Worm (Caenorhabditis elegans) whole organism, young adult: ENCODE data around the gene Y102A5C.4.

Experiments
- B0261.1 ChIP-seq: sonication (generic microtip); optimal IDR thresholded peaks from 2 replicates; lab custom pipeline; 2016; ENCODE audit warnings: mild to moderate bottlenecking, missing genetic modification characterization, moderate library complexity, missing compliant biosample characterization
- C06A6.2 ChIP-seq: fragments of 200-800 bp; sonication (Bioruptor generic); conservative IDR thresholded peaks from 2 replicates; pipeline ENCODE4 v1.3.6; 2022; ENCODE audit warnings: missing genetic modification characterization, missing compliant biosample characterization
- D2030.7 ChIP-seq: fragments of 200-800 bp; sonication (Bioruptor generic); IDR thresholded peaks from 2 replicates; pipeline ENCODE4 v1.3.6; 2022; ENCODE audit warnings: missing genetic modification reagents, missing genetic modification characterization, missing compliant biosample characterization
- F57A8.1 ChIP-seq: fragments of 200-800 bp; sonication (Bioruptor generic); optimal IDR thresholded peaks from 2 replicates; lab custom pipeline; 2018; ENCODE audit warnings: mild to moderate bottlenecking, missing genetic modification characterization, moderate library complexity, missing compliant biosample characterization
- K12H6.12 ChIP-seq: fragments of 200-800 bp; sonication (Bioruptor generic); optimal IDR thresholded peaks from 2 replicates; lab custom pipeline; 2018; ENCODE audit warnings: mild to moderate bottlenecking, missing genetic modification characterization, missing compliant biosample characterization
- Y53F4B.3 ChIP-seq: fragments of 200-800 bp; sonication (Bioruptor generic); IDR thresholded peaks from 2 replicates; pipeline ENCODE4 v1.3.6; 2022; ENCODE audit warnings: missing genetic modification reagents, missing genetic modification characterization, missing compliant biosample characterization
- ama-1 ChIP-seq, 3 experiments: fragments of 150-350 bp in 1 of 3; sonication (generic microtip) in 2 of 3; optimal IDR thresholded peaks; 2 replicates each; lab custom pipeline; 2014 to 2018; ENCODE audit warnings: missing biosample characterization in 2 of 3, missing genetic modification characterization in 2 of 3, missing genetic modification reagents in 2 of 3
- cebp-2 ChIP-seq: fragments of 200-800 bp; sonication (Bioruptor generic); IDR thresholded peaks from 2 replicates; pipeline ENCODE4 v1.3.6; 2022; ENCODE audit warnings: missing genetic modification characterization, missing compliant biosample characterization
- ceh-27 ChIP-seq: fragments of 200-800 bp; sonication (Bioruptor generic); optimal IDR thresholded peaks from 2 replicates; lab custom pipeline; 2018; ENCODE audit warnings: mild to moderate bottlenecking, missing genetic modification characterization, moderate library complexity, missing compliant biosample characterization
- ceh-58 ChIP-seq: fragments of 200-800 bp; sonication (Bioruptor generic); IDR thresholded peaks from 2 replicates; pipeline ENCODE4 v1.3.6; 2022; ENCODE audit warnings: missing genetic modification characterization, missing compliant biosample characterization
- die-1 ChIP-seq: sonication (generic microtip); optimal IDR thresholded peaks from 2 replicates; lab custom pipeline; 2016; ENCODE audit warnings: missing genotype, mild to moderate bottlenecking, missing genetic modification characterization, missing compliant biosample characterization
- dpff-1 ChIP-seq: sonication (generic microtip); optimal IDR thresholded peaks from 2 replicates; lab custom pipeline; 2017; ENCODE audit warnings: mild to moderate bottlenecking, missing genetic modification characterization, missing compliant biosample characterization
- efl-1 ChIP-seq: fragments of 150-350 bp; optimal IDR thresholded peaks from 2 replicates; lab custom pipeline; 2014; ENCODE audit warnings: missing biosample characterization, missing genetic modification reagents, missing genetic modification characterization
- egrh-3 ChIP-seq: fragments of 200-800 bp; sonication (Bioruptor generic); IDR thresholded peaks from 2 replicates; pipeline ENCODE4 v1.3.6; 2022; ENCODE audit warnings: missing genetic modification reagents, missing genetic modification characterization, missing compliant biosample characterization
- ets-4 ChIP-seq: fragments of 200-800 bp; sonication (Bioruptor generic); optimal IDR thresholded peaks from 2 replicates; lab custom pipeline; 2018; ENCODE audit warnings: mild to moderate bottlenecking, missing genetic modification characterization, missing compliant biosample characterization
- gei-17 ChIP-seq: fragments of 200-800 bp; sonication (Bioruptor generic); optimal IDR thresholded peaks from 2 replicates; lab custom pipeline; 2018; ENCODE audit warnings: mild to moderate bottlenecking, missing genetic modification characterization, missing compliant biosample characterization
- him-1 ChIP-seq: sonication (generic microtip); optimal IDR thresholded peaks from 2 replicates; lab custom pipeline; 2016; ENCODE audit warnings: missing genotype, missing genetic modification reagents, missing genetic modification characterization, missing compliant biosample characterization
- hlh-26 ChIP-seq: fragments of 200-800 bp; sonication (Bioruptor generic); conservative IDR thresholded peaks from 2 replicates; pipeline ENCODE4 v1.3.6; 2022; ENCODE audit warnings: missing genetic modification reagents, missing genetic modification characterization, missing compliant biosample characterization
- hmg-20 ChIP-seq: fragments of 200-800 bp; sonication (Bioruptor generic); IDR thresholded peaks from 2 replicates; pipeline ENCODE4 v1.3.6; 2022; ENCODE audit warnings: missing genetic modification reagents, missing genetic modification characterization, missing compliant biosample characterization
- hsf-1 ChIP-seq: fragments of 200-800 bp; sonication (Bioruptor generic); IDR thresholded peaks from 2 replicates; pipeline ENCODE4 v1.3.6; 2022; ENCODE audit warnings: missing genetic modification reagents, missing genetic modification characterization, missing compliant biosample characterization
- lin-40 ChIP-seq: sonication (generic microtip); optimal IDR thresholded peaks from 2 replicates; lab custom pipeline; 2016; ENCODE audit warnings: missing genetic modification characterization, mild to moderate bottlenecking, missing compliant biosample characterization, missing genotype, missing genetic modification reagents
- lir-1 ChIP-seq: fragments of 200-800 bp; sonication (Bioruptor generic); conservative IDR thresholded peaks from 2 replicates; pipeline ENCODE4 v1.3.6; 2022; ENCODE audit warnings: missing genetic modification reagents, missing genetic modification characterization, missing compliant biosample characterization
- lsl-1 ChIP-seq: fragments of 200-800 bp; sonication (Bioruptor generic); optimal IDR thresholded peaks from 2 replicates; lab custom pipeline; 2018; ENCODE audit warnings: mild to moderate bottlenecking, missing genetic modification characterization, moderate library complexity, missing compliant biosample characterization
- madf-10 ChIP-seq: sonication (generic microtip); optimal IDR thresholded peaks from 2 replicates; lab custom pipeline; 2016; ENCODE audit warnings: mild to moderate bottlenecking, missing genetic modification characterization, missing compliant biosample characterization
- madf-3 ChIP-seq: fragments of 200-800 bp; sonication (Bioruptor generic); IDR thresholded peaks from 2 replicates; pipeline ENCODE4 v1.3.6; 2022; ENCODE audit warnings: missing genetic modification reagents, missing genetic modification characterization, missing compliant biosample characterization
- mes-4 ChIP-seq: sonication (generic microtip); optimal IDR thresholded peaks from 2 replicates; lab custom pipeline; 2016; ENCODE audit warnings: missing genotype, missing genetic modification characterization, missing compliant biosample characterization
- nfya-1 ChIP-seq: sonication (generic microtip); optimal IDR thresholded peaks from 2 replicates; lab custom pipeline; 2017; ENCODE audit warnings: antibody characterized with exemption, missing compliant biosample characterization, missing genetic modification characterization, borderline replicate concordance; ENCODE audit not compliant: insufficient read depth
- nhr-90 ChIP-seq: sonication (generic microtip); optimal IDR thresholded peaks from 2 replicates; lab custom pipeline; 2016; ENCODE audit warnings: missing genotype, mild to moderate bottlenecking, missing genetic modification characterization, missing compliant biosample characterization
- pbrm-1 ChIP-seq: fragments of 200-800 bp; sonication (Bioruptor generic); IDR thresholded peaks from 2 replicates; pipeline ENCODE4 v1.3.6; 2022; ENCODE audit warnings: missing genetic modification reagents, missing genetic modification characterization, missing compliant biosample characterization
- repo-1 ChIP-seq: sonication (generic microtip); optimal IDR thresholded peaks from 2 replicates; lab custom pipeline; 2017; ENCODE audit warnings: mild to moderate bottlenecking, missing genetic modification characterization, missing compliant biosample characterization
- snpc-1.3 ChIP-seq: sonication (generic microtip); optimal IDR thresholded peaks from 2 replicates; lab custom pipeline; 2017; ENCODE audit warnings: missing genetic modification characterization, mild to moderate bottlenecking, missing compliant biosample characterization, antibody characterized with exemption, moderate library complexity, missing genotype, missing genetic modification reagents; ENCODE audit not compliant: insufficient read depth
- snpc-3.4 ChIP-seq: sonication (generic microtip); optimal IDR thresholded peaks from 2 replicates; lab custom pipeline; 2017; ENCODE audit warnings: missing genetic modification characterization, mild to moderate bottlenecking, missing compliant biosample characterization, antibody characterized with exemption, moderate library complexity, missing genotype, missing genetic modification reagents
- sptf-2 ChIP-seq: fragments of 200-800 bp; sonication (Bioruptor generic); optimal IDR thresholded peaks from 2 replicates; lab custom pipeline; 2018; ENCODE audit warnings: mild to moderate bottlenecking, missing genetic modification characterization, missing compliant biosample characterization
- ztf-28 ChIP-seq: fragments of 200-800 bp; sonication (Bioruptor generic); IDR thresholded peaks from 2 replicates; pipeline ENCODE4 v1.3.6; 2022; ENCODE audit warnings: missing genetic modification reagents, missing genetic modification characterization, missing compliant biosample characterization

Y102A5C.4 gene

ce11 chrV:16880054-16880453, 42.0 kb upstream of the Y102A5C.4 start, which contains the start of gene F09C6.3:
Gene F09C6.3 (minus strand): TSS chrV:16880154.
- TF ChIP-seq pbrm-1 (GFP tag; lab: Robert Waterston, UW) (no peak), B0261.1 (tag; lab: Kevin White, UChicago) (no peak), F57A8.1 (no peak), gei-17 (no peak), snpc-1.3 (tag; lab: Kevin White, UChicago) (no peak), madf-3 (GFP tag; lab: Robert Waterston, UW) (no peak), nfya-1 (tag; lab: Kevin White, UChicago) (no peak), C06A6.2 (GFP tag; lab: Robert Waterston, UW) (no peak), ztf-28 (GFP tag; lab: Robert Waterston, UW) (no peak), efl-1 (GFP tag; lab: Kevin White, UChicago) (no peak), madf-10 (no peak), repo-1 (tag; lab: Kevin White, UChicago) (no peak), ceh-27 (GFP tag; lab: Kevin White, UChicago) (no peak), lsl-1 (GFP tag; lab: Kevin White, UChicago) (no peak), lir-1 (no peak), mes-4 (tag; lab: Kevin White, UChicago) (no peak)
- TF ChIP-seq, all 124 proteins: peak for 0

- TF ChIP-seq nfya-1 (tag; lab: Kevin White, UChicago) (no peak), Y53F4B.3 (no peak), hmg-20 (GFP tag; lab: Robert Waterston, UW) (no peak), lin-40 (tag; lab: Kevin White, UChicago) (no peak), hlh-26 (GFP tag; lab: Robert Waterston, UW) (no peak)
Measured at ce11 chrV:16880679-16881078, 41.4 kb upstream of the Y102A5C.4 start, which contains the start of gene F09C6.14. Gene F09C6.14 (plus strand): TSS chrV:16880979.

- TF ChIP-seq sptf-2 (GFP tag; lab: Kevin White, UChicago) (no peak), ets-4 (GFP tag; lab: Kevin White, UChicago) (no peak), K12H6.12 (tag; lab: Kevin White, UChicago) (no peak), nhr-90 (no peak), ceh-58 (GFP tag; lab: Robert Waterston, UW) (no peak), egrh-3 (GFP tag; lab: Robert Waterston, UW) (no peak), die-1 (tag; lab: Kevin White, UChicago) (no peak), hsf-1 (GFP tag; lab: Robert Waterston, UW) (no peak), ama-1 (optimal IDR thresholded peaks at IDR 0.05; lab: Kevin White, UChicago) (no peak), ama-1 (GFP tag; optimal IDR thresholded peaks at IDR 0.05; lab: Kevin White, UChicago) (no peak), snpc-3.4 (no peak), dpff-1 (no peak), cebp-2 (GFP tag; lab: Robert Waterston, UW) (no peak), D2030.7 (GFP tag; lab: Robert Waterston, UW) (no peak), him-1 (tag; lab: Kevin White, UChicago) (no peak)
Measured at ce11 chrV:16882260-16882918, 39.7 kb upstream of the Y102A5C.4 start, which contains the start of the genes F09C6.11 and F09C6.12. Gene F09C6.11 (minus strand): TSS chrV:16882310. Gene F09C6.12 (plus strand): TSS chrV:16882868.
